Fruit fly (Drosophila melanogaster): Measurements from ENCODE around the gene Hsp27.
A peak's percentile ranks its signal among the peaks of the same experiment; 100 is the strongest.

The Hsp27 gene

dm6 chr3L:9397156-9397555 is 13.3 kb downstream of the Hsp27 start (continued):
- peak; percentile 46 for TF ChIP-seq CG11723 (GFP tag; optimal IDR thresholded peaks at IDR 0.05)
- no peak for TF ChIP-seq HmgD (GFP tag; optimal IDR thresholded peaks at IDR 0.05)
- TF ChIP-seq GATAe (GFP tag; conservative IDR thresholded peaks at IDR 0.05): peak; percentile 23; the same call in 1 of the 2 replicates
- peak; percentile 19 for TF ChIP-seq D19A (tag; optimal IDR thresholded peaks at IDR 0.05)
- peak; percentile 24; the same call in 1 of the 2 replicates for TF ChIP-seq Ada2b (GFP tag; IDR thresholded peaks at IDR 0.05)
- TF ChIP-seq CG11093 (GFP tag; IDR thresholded peaks at IDR 0.05): no peak
- no peak for TF ChIP-seq CG30403 (GFP tag; optimal IDR thresholded peaks at IDR 0.05)
- peak; percentile 9 for TF ChIP-seq CHES-1-like (GFP tag; optimal IDR thresholded peaks at IDR 0.05)
- TF ChIP-seq CG1603 (tag; optimal IDR thresholded peaks at IDR 0.05): no peak
- TF ChIP-seq crp (GFP tag; optimal IDR thresholded peaks at IDR 0.05): no peak
- no peak for TF ChIP-seq CG9876 (GFP tag; optimal IDR thresholded peaks at IDR 0.05)
- TF ChIP-seq CG12299 (tag; optimal IDR thresholded peaks at IDR 0.05): peak; percentile 80
- no peak for TF ChIP-seq Trl (optimal IDR thresholded peaks at IDR 0.05)
- TF ChIP-seq Trl (GFP tag; optimal IDR thresholded peaks at IDR 0.05): peak; percentile 70
- TF ChIP-seq fd96Cb (tag; optimal IDR thresholded peaks at IDR 0.05): no peak
- no peak for TF ChIP-seq Nf-YB (GFP tag; optimal IDR thresholded peaks at IDR 0.05)
- no peak for TF ChIP-seq CG3065 (GFP tag; optimal IDR thresholded peaks at IDR 0.05)
- TF ChIP-seq fd64A (GFP tag; optimal IDR thresholded peaks at IDR 0.05): peak; percentile 82
- TF ChIP-seq ci (GFP tag; IDR thresholded peaks at IDR 0.05): peak; percentile 50; the same call in 2 of the 3 replicates
- TF ChIP-seq NK7.1 (GFP tag; optimal IDR thresholded peaks at IDR 0.05): peak; percentile 75
- TF ChIP-seq CG14667 (GFP tag; IDR thresholded peaks at IDR 0.05): no peak
- no peak for TF ChIP-seq Doc2 (GFP tag; IDR thresholded peaks at IDR 0.05)
- 0 out of 2 replicates have a peak, but pooled peaks have one; percentile 31 for TF ChIP-seq Nf-YA (GFP tag; IDR thresholded peaks at IDR 0.05)
- TF ChIP-seq CG6813 (GFP tag; optimal IDR thresholded peaks at IDR 0.05): peak; percentile 90
- TF ChIP-seq CG7928 (GFP tag; optimal IDR thresholded peaks at IDR 0.05): peak; percentile 43
- no peak for TF ChIP-seq psq (GFP tag; optimal IDR thresholded peaks at IDR 0.05)
- TF ChIP-seq z (GFP tag; IDR thresholded peaks at IDR 0.05): 0 out of 3 replicates have a peak, but pooled peaks have one; percentile 53
- 0 out of 2 replicates have a peak, but pooled peaks have one; percentile 28 for TF ChIP-seq wdn (GFP tag; IDR thresholded peaks at IDR 0.05)
- no peak for TF ChIP-seq CG32767 (GFP tag; IDR thresholded peaks at IDR 0.05)
- no peak for TF ChIP-seq CG14860 (GFP tag; IDR thresholded peaks at IDR 0.05; ENCODE audit: partially characterized antibody)
- no peak for TF ChIP-seq Hsf (GFP tag; optimal IDR thresholded peaks at IDR 0.05)
- peak in 1 of 2 experiments; percentile 4 for TF ChIP-seq bsh (GFP tag; optimal IDR thresholded peaks at IDR 0.05)
- no peak for TF ChIP-seq bowl (GFP tag; IDR thresholded peaks at IDR 0.05)
- peak; percentile 59; the same call in 2 of the 3 replicates for TF ChIP-seq CG11695 (GFP tag; IDR thresholded peaks at IDR 0.05)
- no peak for TF ChIP-seq phol (tag; optimal IDR thresholded peaks at IDR 0.05)
- no peak for TF ChIP-seq Dfd (GFP tag; optimal IDR thresholded peaks at IDR 0.05)
- peak; percentile 89 for TF ChIP-seq CG15514 (GFP tag; optimal IDR thresholded peaks at IDR 0.05)
- TF ChIP-seq vnd (GFP tag; IDR thresholded peaks at IDR 0.05; ENCODE audit: partially characterized antibody): no peak
- peak; percentile 87 for TF ChIP-seq Hmr (GFP tag; optimal IDR thresholded peaks at IDR 0.05)
- TF ChIP-seq CG15696 (tag; optimal IDR thresholded peaks at IDR 0.05): peak; percentile 66
- no peak for TF ChIP-seq Hr39 (optimal IDR thresholded peaks at IDR 0.05)
- TF ChIP-seq CG9932 (GFP tag; IDR thresholded peaks at IDR 0.05): no peak
- TF ChIP-seq CG6765 (GFP tag; optimal IDR thresholded peaks at IDR 0.05): peak; percentile 89
- no peak for TF ChIP-seq CG15073 (GFP tag; optimal IDR thresholded peaks at IDR 0.05)
- TF ChIP-seq CG34224 (GFP tag; IDR thresholded peaks at IDR 0.05; ENCODE audit: partially characterized antibody): no peak
- TF ChIP-seq ato (GFP tag; IDR thresholded peaks at IDR 0.05; ENCODE audit: partially characterized antibody): no peak
- TF ChIP-seq Deaf1 (tag; optimal IDR thresholded peaks at IDR 0.05): peak; percentile 2
- no peak for TF ChIP-seq Dip3 (GFP tag; optimal IDR thresholded peaks at IDR 0.05)
- no peak for TF ChIP-seq danr (GFP tag; IDR thresholded peaks at IDR 0.05)
- TF ChIP-seq nmo (GFP tag; optimal IDR thresholded peaks at IDR 0.05): no peak
- peak; percentile 67 for TF ChIP-seq CG17568 (GFP tag; optimal IDR thresholded peaks at IDR 0.05)
